Worm (Caenorhabditis elegans): Measurements from ENCODE around the gene add-1.

add-1 gene

DNA sequence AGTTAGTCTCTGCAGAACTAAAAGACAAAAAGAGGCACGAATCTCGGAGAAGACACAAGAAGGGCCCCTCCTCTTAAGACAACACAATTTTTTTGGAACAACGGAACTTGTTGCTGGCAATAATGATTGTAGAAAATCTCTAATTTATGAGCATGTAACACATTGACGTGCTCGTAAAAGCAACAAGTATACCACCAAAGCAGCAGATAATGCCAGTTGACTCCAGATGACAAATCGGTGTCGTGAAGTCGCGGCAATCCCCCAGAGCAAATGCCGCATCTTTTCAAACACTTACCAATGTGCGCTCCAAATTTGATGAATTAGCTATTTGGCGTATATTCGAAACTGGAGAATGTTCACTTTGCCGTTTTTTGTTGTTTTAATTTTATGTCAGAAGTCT, 4.4 kb upstream of the add-1 start:
- no peak for TF ChIP-seq fos-1 (tag; optimal IDR thresholded peaks at IDR 0.05)
- TF ChIP-seq eor-1 (tag; optimal IDR thresholded peaks at IDR 0.05): no peak
- no peak for TF ChIP-seq elt-3 (tag; optimal IDR thresholded peaks at IDR 0.05)
- TF ChIP-seq ZK546.5 (tag; optimal IDR thresholded peaks at IDR 0.05): no peak
- no peak for TF ChIP-seq lin-15B (tag; optimal IDR thresholded peaks at IDR 0.05)
- TF ChIP-seq nhr-237 (tag; optimal IDR thresholded peaks at IDR 0.05): no peak
- TF ChIP-seq nhr-28 (tag; optimal IDR thresholded peaks at IDR 0.05): no peak
- TF ChIP-seq egl-5 (tag; optimal IDR thresholded peaks at IDR 0.05): no peak
- no peak for TF ChIP-seq lin-39 (tag; optimal IDR thresholded peaks at IDR 0.05)
- no peak for TF ChIP-seq unc-62 (GFP tag; optimal IDR thresholded peaks at IDR 0.05)
- TF ChIP-seq elt-2 (tag; optimal IDR thresholded peaks at IDR 0.05): no peak
- no peak for TF ChIP-seq pha-4 (tag; optimal IDR thresholded peaks at IDR 0.05)
- TF ChIP-seq nhr-67 (tag; optimal IDR thresholded peaks at IDR 0.05): no peak
- TF ChIP-seq daf-12 (tag; optimal IDR thresholded peaks at IDR 0.05): no peak
- TF ChIP-seq snpc-4 (tag; optimal IDR thresholded peaks at IDR 0.05): no peak

DNA sequence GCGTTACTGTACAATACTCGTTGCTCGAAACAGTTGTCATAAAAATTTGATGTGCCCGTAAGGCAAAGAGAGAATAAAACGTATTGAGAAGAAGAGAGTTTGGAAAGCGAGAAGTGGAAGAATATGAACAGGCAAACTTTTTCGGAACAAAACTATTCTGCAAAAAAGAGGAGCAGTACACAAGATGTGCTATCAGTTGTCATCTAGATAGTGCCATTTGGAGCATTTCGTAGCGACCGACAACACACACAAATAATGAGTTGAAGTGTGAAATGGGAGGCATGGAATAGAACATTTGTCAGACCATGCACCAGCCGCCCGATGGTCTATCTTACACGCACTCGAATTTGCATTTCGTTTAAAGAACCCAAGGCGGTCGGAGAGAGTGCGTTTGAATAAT, 2.2 kb upstream of the add-1 start:
- peak; percentile 59 for TF ChIP-seq elt-2 (tag; optimal IDR thresholded peaks at IDR 0.05)
- peak; percentile 27 for TF ChIP-seq pqm-1 (tag; optimal IDR thresholded peaks at IDR 0.05)
- no peak for TF ChIP-seq daf-12 (tag; optimal IDR thresholded peaks at IDR 0.05)
- TF ChIP-seq egl-5 (tag; optimal IDR thresholded peaks at IDR 0.05): no peak
- TF ChIP-seq jun-1 (tag; optimal IDR thresholded peaks at IDR 0.05): no peak

DNA sequence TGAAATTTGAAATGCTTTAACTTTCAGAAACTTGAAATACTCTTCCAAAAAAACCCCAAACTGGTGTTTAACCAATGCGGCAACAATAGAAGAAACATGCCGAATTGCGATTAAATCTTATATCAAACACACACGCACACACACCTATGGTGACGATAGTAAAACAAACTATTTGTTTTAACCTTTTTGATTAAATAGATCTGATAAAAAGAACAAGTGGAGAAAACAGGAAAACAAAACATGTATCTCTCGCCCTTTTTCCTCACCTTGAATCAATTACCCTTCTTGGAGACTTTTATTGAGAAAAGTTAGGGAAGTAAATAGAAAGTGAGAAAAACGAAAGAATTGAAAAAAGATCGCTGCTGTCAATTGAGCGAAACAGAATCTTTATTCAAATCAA, 1.6 kb upstream of the add-1 start:
- peak; percentile 78 for TF ChIP-seq elt-1 (tag; optimal IDR thresholded peaks at IDR 0.05)
- TF ChIP-seq nhr-237 (tag; optimal IDR thresholded peaks at IDR 0.05): no peak
- TF ChIP-seq pha-4 (tag; optimal IDR thresholded peaks at IDR 0.05): peak; percentile 1
- peak; percentile 1 for TF ChIP-seq elt-2 (tag; optimal IDR thresholded peaks at IDR 0.05)
- TF ChIP-seq nhr-25 (tag; optimal IDR thresholded peaks at IDR 0.05): peak; percentile 37

DNA sequence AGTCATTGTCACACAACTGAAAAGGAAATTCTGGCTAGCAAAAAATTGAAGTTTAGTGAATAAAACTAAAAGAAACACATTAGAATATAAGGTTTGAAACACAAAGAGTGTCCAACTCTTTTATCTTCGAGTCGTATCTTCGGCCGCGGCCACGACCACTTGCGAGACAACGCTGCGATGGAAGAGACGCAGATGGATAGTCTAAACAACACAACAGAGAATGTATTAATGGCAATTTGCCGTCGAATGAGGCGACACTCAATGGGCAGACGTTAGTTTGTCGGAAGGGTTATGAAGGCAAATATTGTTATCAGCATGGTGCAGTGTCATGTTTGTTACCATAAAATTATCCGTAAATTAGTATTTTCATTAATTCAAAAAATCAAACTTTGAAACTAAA, 6.8 kb downstream of the add-1 start, which contains the start of gene F39C12.1:
Gene F39C12.1 (minus strand): TSS at position 136 of the 400 bp plus-strand sequence.
- peak; percentile 81 for TF ChIP-seq elt-2 (tag; optimal IDR thresholded peaks at IDR 0.05)
- peak; percentile 72 for TF ChIP-seq pqm-1 (tag; optimal IDR thresholded peaks at IDR 0.05)
- TF ChIP-seq lin-15B (tag; optimal IDR thresholded peaks at IDR 0.05): no peak
- no peak for TF ChIP-seq nhr-76 (tag; optimal IDR thresholded peaks at IDR 0.05)
- TF ChIP-seq jun-1 (tag; optimal IDR thresholded peaks at IDR 0.05): no peak
- TF ChIP-seq nhr-237 (tag; optimal IDR thresholded peaks at IDR 0.05): no peak
- TF ChIP-seq ZK546.5 (tag; optimal IDR thresholded peaks at IDR 0.05): no peak
- TF ChIP-seq snpc-4 (tag; optimal IDR thresholded peaks at IDR 0.05): no peak
- no peak for TF ChIP-seq mdl-1 (tag; optimal IDR thresholded peaks at IDR 0.05)
- no peak for TF ChIP-seq daf-12 (tag; optimal IDR thresholded peaks at IDR 0.05)
- no peak for TF ChIP-seq lsy-12 (tag; optimal IDR thresholded peaks at IDR 0.05)
- no peak for TF ChIP-seq nhr-28 (tag; optimal IDR thresholded peaks at IDR 0.05)
- no peak for TF ChIP-seq nfya-1 (tag; optimal IDR thresholded peaks at IDR 0.05; ENCODE audit: insufficient read depth)
- TF ChIP-seq unc-62 (GFP tag; optimal IDR thresholded peaks at IDR 0.05): no peak
- no peak for TF ChIP-seq fkh-2 (tag; optimal IDR thresholded peaks at IDR 0.05)
- no peak for TF ChIP-seq nhr-77 (tag; optimal IDR thresholded peaks at IDR 0.05)
- TF ChIP-seq egl-27 (tag; optimal IDR thresholded peaks at IDR 0.05): no peak
- TF ChIP-seq ztf-4 (tag; optimal IDR thresholded peaks at IDR 0.05): no peak
- TF ChIP-seq ceh-9 (tag; optimal IDR thresholded peaks at IDR 0.05): no peak
- peak; percentile 61 for TF ChIP-seq nhr-25 (tag; optimal IDR thresholded peaks at IDR 0.05)
- TF ChIP-seq sea-2 (GFP tag; optimal IDR thresholded peaks at IDR 0.05): no peak
- no peak for TF ChIP-seq tbx-2 (tag; optimal IDR thresholded peaks at IDR 0.05)
- peak; percentile 36 for TF ChIP-seq egl-5 (tag; optimal IDR thresholded peaks at IDR 0.05)
- TF ChIP-seq ceh-82 (tag; optimal IDR thresholded peaks at IDR 0.05): no peak
- no peak for TF ChIP-seq unc-39 (tag; optimal IDR thresholded peaks at IDR 0.05)
- no peak for TF ChIP-seq fkh-10 (GFP tag; optimal IDR thresholded peaks at IDR 0.05)
- TF ChIP-seq aly-2 (tag; optimal IDR thresholded peaks at IDR 0.05): no peak
- TF ChIP-seq ama-1 (optimal IDR thresholded peaks at IDR 0.05): no peak
- peak; percentile 63 for TF ChIP-seq elt-1 (tag; optimal IDR thresholded peaks at IDR 0.05)
- no peak for TF ChIP-seq elt-3 (tag; optimal IDR thresholded peaks at IDR 0.05)
- TF ChIP-seq nhr-12 (tag; optimal IDR thresholded peaks at IDR 0.05): no peak

All from whole organism, L3 larva.